Fruit fly (Drosophila melanogaster) whole organism, wandering third instar larva: ENCODE data around the gene CG13829.

Source experiments
- Abd-B ChIP-seq: fragments of >200 bp; optimal IDR thresholded peaks from 2 replicates; lab custom pipeline; 2017; ENCODE audit warnings: missing biosample characterization, missing genetic modification characterization
- CG32264 ChIP-seq: fragments of 200-800 bp; sonication (Bioruptor generic); optimal IDR thresholded peaks from 2 replicates; lab custom pipeline; 2016; ENCODE audit warnings: missing biosample characterization, missing genetic modification characterization
- CG9705 ChIP-seq: fragments of 200-800 bp; sonication (Bioruptor generic); optimal IDR thresholded peaks from 2 replicates; lab custom pipeline; 2018; ENCODE audit warnings: missing biosample characterization, mild to moderate bottlenecking, missing genetic modification characterization
- CrebA ChIP-seq: fragments of 200-800 bp; sonication (Bioruptor generic); optimal IDR thresholded peaks from 2 replicates; lab custom pipeline; 2016; ENCODE audit warnings: missing biosample characterization, mild to moderate bottlenecking, missing genetic modification characterization, borderline replicate concordance
- Dfd ChIP-seq: fragments of >200 bp; optimal IDR thresholded peaks from 2 replicates; lab custom pipeline; 2017; ENCODE audit warnings: missing biosample characterization, missing genetic modification characterization
- Dif ChIP-seq: fragments of 200-275, 200-300 bp; sonication (Bioruptor generic); optimal IDR thresholded peaks from 2 replicates; lab custom pipeline; 2018; ENCODE audit warnings: missing biosample characterization, missing genetic modification characterization; ENCODE audit not compliant: partially characterized antibody
- GATAd ChIP-seq: sonication (Bioruptor generic); optimal IDR thresholded peaks from 2 replicates; lab custom pipeline; 2016; ENCODE audit warnings: missing biosample characterization, missing genetic modification characterization
- HLH106 ChIP-seq: fragments of 200-800 bp; optimal IDR thresholded peaks from 3 replicates; lab custom pipeline; 2019; ENCODE audit warnings: missing biosample characterization, mild to moderate bottlenecking, missing genetic modification characterization, moderate library complexity
- Hnf4 ChIP-seq: fragments of 200-800 bp; sonication (Bioruptor generic); optimal IDR thresholded peaks from 2 replicates; lab custom pipeline; 2016; ENCODE audit warnings: missing biosample characterization, mild to moderate bottlenecking, missing genetic modification characterization
- Hr78 ChIP-seq: fragments of >200 bp; optimal IDR thresholded peaks from 2 replicates; lab custom pipeline; 2017; ENCODE audit warnings: missing biosample characterization, missing genetic modification characterization
- Hr83 ChIP-seq: fragments of 200-300 bp; sonication (Bioruptor generic); optimal IDR thresholded peaks from 2 replicates; lab custom pipeline; 2016; ENCODE audit warnings: missing biosample characterization, mild to moderate bottlenecking, missing genetic modification characterization, moderate library complexity; ENCODE audit not compliant: poor library complexity, severe bottlenecking
- Jra ChIP-seq: sonication (Bioruptor generic); optimal IDR thresholded peaks from 2 replicates; lab custom pipeline; 2016; ENCODE audit warnings: missing biosample characterization, missing genetic modification characterization
- Mio ChIP-seq: sonication (Bioruptor generic); optimal IDR thresholded peaks from 2 replicates; lab custom pipeline; 2016; ENCODE audit warnings: missing biosample characterization, missing genetic modification characterization
- Myc ChIP-seq: fragments of >200 bp; optimal IDR thresholded peaks from 2 replicates; lab custom pipeline; 2017
- N ChIP-seq: fragments of >200 bp; optimal IDR thresholded peaks from 2 replicates; lab custom pipeline; 2018; ENCODE audit warnings: missing biosample characterization, missing external identifiers, missing genetic modification characterization
- OdsH ChIP-seq: fragments of 200-800 bp; sonication (Bioruptor generic); optimal IDR thresholded peaks from 2 replicates; lab custom pipeline; 2016; ENCODE audit warnings: missing biosample characterization, mild to moderate bottlenecking, missing genetic modification characterization
- Rel ChIP-seq, 2 experiments: fragments of 200-800 bp; sonication (Bioruptor generic) in 1 of 2; optimal IDR thresholded peaks; 2 replicates in 1 of 2; 3 replicates in 1 of 2; lab custom pipeline; 2016 to 2019; ENCODE audit warnings: mild to moderate bottlenecking in 2 of 2, missing biosample characterization in 2 of 2, missing genetic modification characterization in 2 of 2, moderate library complexity in 1 of 2
- Sp1 ChIP-seq: fragments of 200-800 bp; sonication (Bioruptor generic); optimal IDR thresholded peaks from 3 replicates; lab custom pipeline; 2019; ENCODE audit warnings: missing biosample characterization, mild to moderate bottlenecking, missing genetic modification characterization, moderate library complexity
- Vsx2 ChIP-seq: fragments of 200-300, 225-300 bp; sonication (Bioruptor generic); optimal IDR thresholded peaks from 2 replicates; lab custom pipeline; 2018; ENCODE audit warnings: missing biosample characterization, missing genetic modification characterization; ENCODE audit not compliant: partially characterized antibody
- br ChIP-seq: fragments of 200-800 bp; sonication (Bioruptor generic); optimal IDR thresholded peaks from 2 replicates; lab custom pipeline; 2016; ENCODE audit warnings: missing biosample characterization, missing genetic modification characterization
- brk ChIP-seq: fragments of 200-800 bp; sonication (Bioruptor generic); optimal IDR thresholded peaks from 2 replicates; lab custom pipeline; 2016; ENCODE audit warnings: missing biosample characterization, mild to moderate bottlenecking, missing genetic modification characterization
- dl ChIP-seq, 2 experiments: fragments of 175-275, 200-275 bp in 1 of 2; fragments of 200-275 bp in 1 of 2; sonication (Bioruptor generic); optimal IDR thresholded peaks; lab custom pipeline; 2018; ENCODE audit warnings: mild to moderate bottlenecking in 2 of 2, missing biosample characterization in 2 of 2, missing genetic modification characterization in 2 of 2, moderate library complexity in 2 of 2; ENCODE audit not compliant: partially characterized antibody in 2 of 2, insufficient read depth in 1 of 2
- dmrt93B ChIP-seq: fragments of 200-800 bp; sonication (Bioruptor generic); optimal IDR thresholded peaks from 2 replicates; lab custom pipeline; 2018; ENCODE audit warnings: missing biosample characterization, mild to moderate bottlenecking, missing genetic modification characterization
- dsf ChIP-seq: sonication (Bioruptor generic); optimal IDR thresholded peaks from 2 replicates; lab custom pipeline; 2016; ENCODE audit warnings: missing biosample characterization, missing genetic modification characterization, borderline replicate concordance
- ey ChIP-seq: fragments of 200-800 bp; sonication (Bioruptor generic); optimal IDR thresholded peaks from 2 replicates; lab custom pipeline; 2016; ENCODE audit warnings: missing biosample characterization, missing genetic modification characterization
- foxo ChIP-seq, 2 experiments: fragments of 200-800 bp; sonication (Bioruptor generic); optimal IDR thresholded peaks; 2 replicates in 1 of 2; 3 replicates in 1 of 2; lab custom pipeline; 2016 to 2017; ENCODE audit warnings: missing biosample characterization in 2 of 2, missing genetic modification characterization in 2 of 2
- fru ChIP-seq: fragments of 200-800 bp; sonication (Bioruptor generic); optimal IDR thresholded peaks from 3 replicates; lab custom pipeline; 2016; ENCODE audit warnings: missing biosample characterization, mild to moderate bottlenecking, missing genetic modification characterization
- h ChIP-seq: fragments of 200-800 bp; sonication (Bioruptor generic); optimal IDR thresholded peaks from 3 replicates; lab custom pipeline; 2016; ENCODE audit warnings: missing biosample characterization, mild to moderate bottlenecking, missing genetic modification characterization
- jim ChIP-seq: fragments of 175-275, 200-325 bp; sonication (Bioruptor generic); optimal IDR thresholded peaks from 2 replicates; lab custom pipeline; 2016; ENCODE audit warnings: missing biosample characterization, mild to moderate bottlenecking, missing genetic modification characterization
- lola ChIP-seq: fragments of >200 bp; optimal IDR thresholded peaks from 2 replicates; lab custom pipeline; 2017; ENCODE audit warnings: missing biosample characterization, missing genetic modification characterization
- pan ChIP-seq: fragments of >200 bp; optimal IDR thresholded peaks from 2 replicates; lab custom pipeline; 2017
- psq ChIP-seq: fragments of 200-800 bp; sonication (Bioruptor generic); optimal IDR thresholded peaks from 3 replicates; lab custom pipeline; 2017; ENCODE audit warnings: missing biosample characterization, mild to moderate bottlenecking, missing genetic modification characterization, moderate library complexity
- rgr ChIP-seq: fragments of 200-800 bp; sonication (Bioruptor generic); optimal IDR thresholded peaks from 3 replicates; lab custom pipeline; 2016; ENCODE audit warnings: missing biosample characterization, mild to moderate bottlenecking, missing genetic modification characterization
- sage ChIP-seq: fragments of 200-800 bp; sonication (Bioruptor generic); optimal IDR thresholded peaks from 2 replicates; lab custom pipeline; 2016; ENCODE audit warnings: missing biosample characterization, mild to moderate bottlenecking, missing genetic modification characterization
- sv ChIP-seq: fragments of 200-800 bp; sonication (Bioruptor generic); optimal IDR thresholded peaks from 3 replicates; lab custom pipeline; 2016; ENCODE audit warnings: missing biosample characterization, missing genetic modification characterization
- tai ChIP-seq: sonication (Bioruptor generic); optimal IDR thresholded peaks from 2 replicates; lab custom pipeline; 2016; ENCODE audit warnings: missing biosample characterization, missing genetic modification characterization
- usp ChIP-seq: fragments of >200 bp; optimal IDR thresholded peaks from 2 replicates; lab custom pipeline; 2017; ENCODE audit warnings: missing biosample characterization, missing genetic modification characterization
- woc ChIP-seq: sonication (Bioruptor generic); optimal IDR thresholded peaks from 2 replicates; lab custom pipeline; 2016; ENCODE audit warnings: missing biosample characterization, mild to moderate bottlenecking, missing genetic modification characterization

CG13829 gene

DNA sequence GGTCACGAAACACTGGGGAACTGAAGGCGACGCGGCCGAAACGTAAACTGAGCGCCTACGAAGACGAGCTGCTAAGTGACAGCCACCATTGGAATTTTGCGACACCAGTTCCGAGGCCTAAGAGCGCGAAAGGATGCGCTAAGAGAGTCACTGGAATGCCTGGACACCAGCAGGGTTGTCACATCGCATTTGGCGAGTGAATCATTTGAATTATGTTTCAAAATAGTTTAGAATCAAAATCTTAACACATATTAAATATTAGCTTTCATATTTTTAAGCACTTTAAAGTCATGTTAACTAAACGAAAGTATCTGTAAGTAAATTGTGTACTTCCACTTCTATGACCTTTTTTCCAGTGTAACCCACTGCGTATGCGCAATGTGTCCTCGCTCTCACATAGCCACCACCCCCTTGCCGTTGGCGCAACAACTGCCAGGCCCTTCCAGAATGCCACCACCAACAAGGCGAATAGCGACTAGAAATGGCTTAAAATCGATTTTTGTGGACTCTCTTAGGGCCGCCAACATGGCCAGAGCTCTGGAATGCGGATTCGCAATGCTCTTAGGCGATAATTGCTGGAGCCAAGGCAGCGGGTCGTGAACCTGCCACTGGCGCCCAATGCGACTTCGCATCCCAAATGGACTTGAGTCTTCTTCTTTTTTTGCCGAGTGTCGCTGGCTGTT, 48.3 kb downstream of the CG13829 start, which contains the start of gene Cow:
Gene Cow, minus strand, starts transcription at position 51 of the 683 bp plus-strand sequence.
- TF ChIP-seq Dfd (no peak), fru (peak; percentile 19), dl (GFP tag; optimal IDR thresholded peaks at IDR 0.05; lab: Kevin White, UChicago; ENCODE audit: insufficient read depth in 1 of 2, partially characterized antibody in 2 of 2) (no peak), Abd-B (GFP tag; lab: Kevin White, UChicago) (no peak), GATAd (GFP tag; lab: Kevin White, UChicago) (no peak), rgr (GFP tag; lab: Kevin White, UChicago) (peak; percentile 46), lola (no peak), Sp1 (peak; percentile 23), Rel (GFP tag; optimal IDR thresholded peaks at IDR 0.05; lab: Kevin White, UChicago) (no peak), Rel (tag; optimal IDR thresholded peaks at IDR 0.05; lab: Kevin White, UChicago) (no peak), Vsx2 (GFP tag; lab: Kevin White, UChicago) (no peak), jim (GFP tag; lab: Kevin White, UChicago) (no peak), br (peak; percentile 38), usp (GFP tag; lab: Kevin White, UChicago) (no peak), woc (GFP tag; lab: Kevin White, UChicago) (no peak), Jra (GFP tag; lab: Kevin White, UChicago) (no peak), HLH106 (peak; percentile 34), N (no peak), Dif (GFP tag; lab: Kevin White, UChicago) (no peak), Hnf4 (no peak), pan (lab: Kevin White, UChicago) (no peak), brk (no peak), Myc (lab: Kevin White, UChicago) (no peak), tai (GFP tag; lab: Kevin White, UChicago) (no peak), foxo (GFP tag; optimal IDR thresholded peaks at IDR 0.05; lab: Kevin White, UChicago) (peak in 1 of 2 experiments; percentile 48), OdsH (GFP tag; lab: Kevin White, UChicago) (no peak), ey (GFP tag; lab: Kevin White, UChicago) (peak; percentile 38), CG32264 (GFP tag; lab: Kevin White, UChicago) (no peak), psq (GFP tag; lab: Kevin White, UChicago) (no peak), CG9705 (GFP tag; lab: Kevin White, UChicago) (no peak), Hr83 (GFP tag; lab: Kevin White, UChicago) (no peak), dsf (GFP tag; lab: Kevin White, UChicago) (no peak), sage (GFP tag; lab: Kevin White, UChicago) (no peak), Mio (GFP tag; lab: Kevin White, UChicago) (no peak), dmrt93B (no peak), CrebA (no peak), h (GFP tag; lab: Kevin White, UChicago) (peak; percentile 50), Hr78 (GFP tag; lab: Kevin White, UChicago) (no peak), sv (GFP tag; lab: Kevin White, UChicago) (peak; percentile 0)

DNA sequence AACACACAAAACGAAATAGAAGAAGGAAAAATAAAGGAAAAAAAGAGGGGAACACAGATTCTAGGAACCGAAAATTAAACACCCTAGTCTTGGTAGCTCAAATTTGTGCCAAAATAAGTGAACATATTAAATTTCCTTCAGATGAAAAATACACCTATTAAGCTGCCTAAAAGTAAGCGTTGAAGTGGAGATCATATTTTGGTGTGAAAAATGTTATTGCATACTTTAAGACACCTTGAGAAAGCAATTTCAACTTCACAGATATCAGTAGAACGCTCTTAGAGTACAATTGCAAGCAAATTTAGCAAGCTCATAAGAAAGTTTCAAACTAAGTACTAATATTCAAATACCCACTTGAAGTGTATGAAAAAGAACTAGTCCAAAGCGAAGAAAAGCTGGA, 50.4 kb downstream of the CG13829 start:
- TF ChIP-seq CG9705 (GFP tag; lab: Kevin White, UChicago): no peak
- no peak for TF ChIP-seq tai (GFP tag; lab: Kevin White, UChicago)
- no peak for TF ChIP-seq jim (GFP tag; lab: Kevin White, UChicago)
- TF ChIP-seq Hnf4: no peak
